Worm (Caenorhabditis elegans) whole organism, young adult: ENCODE measurements around the gene ndx-6.
A peak's percentile ranks its signal among the peaks of the same experiment; 100 is the strongest.

ENCODE experiments used
- B0336.3 ChIP-seq: fragments of 200-800 bp; sonication (Bioruptor generic); IDR thresholded peaks from 2 replicates; pipeline ENCODE4 v1.3.6; 2022; ENCODE audit warnings: missing genetic modification characterization, missing compliant biosample characterization
- C17E4.6 ChIP-seq: fragments of 200-800 bp; sonication (Bioruptor generic); IDR thresholded peaks from 2 replicates; pipeline ENCODE4 v1.3.6; 2022; ENCODE audit warnings: missing genetic modification reagents, missing genetic modification characterization, missing compliant biosample characterization
- F23B12.7 ChIP-seq: sonication (generic microtip); optimal IDR thresholded peaks from 2 replicates; lab custom pipeline; 2017; ENCODE audit warnings: missing genetic modification characterization, mild to moderate bottlenecking, missing compliant biosample characterization, antibody characterized with exemption, moderate library complexity; ENCODE audit not compliant: insufficient read depth
- F33H1.4 ChIP-seq: fragments of 200-800 bp; sonication (Bioruptor generic); IDR thresholded peaks from 2 replicates; pipeline ENCODE4 v1.3.6; 2022; ENCODE audit warnings: missing genetic modification reagents, missing genetic modification characterization, missing compliant biosample characterization
- F55B11.4 ChIP-seq: sonication (generic microtip); optimal IDR thresholded peaks from 2 replicates; lab custom pipeline; 2016; ENCODE audit warnings: missing compliant biosample characterization, missing genetic modification characterization, borderline replicate concordance; ENCODE audit not compliant: insufficient read depth
- F57A8.1 ChIP-seq: fragments of 200-800 bp; sonication (Bioruptor generic); optimal IDR thresholded peaks from 2 replicates; lab custom pipeline; 2018; ENCODE audit warnings: mild to moderate bottlenecking, missing genetic modification characterization, moderate library complexity, missing compliant biosample characterization
- T07F8.4 ChIP-seq: sonication (generic microtip); optimal IDR thresholded peaks from 2 replicates; lab custom pipeline; 2016; ENCODE audit warnings: mild to moderate bottlenecking, missing genetic modification characterization, moderate library complexity, missing compliant biosample characterization
- Y56A3A.18 ChIP-seq: fragments of 200-800 bp; sonication (Bioruptor generic); IDR thresholded peaks from 2 replicates; pipeline ENCODE4 v1.3.6; 2022; ENCODE audit warnings: missing genetic modification reagents, missing genetic modification characterization, missing compliant biosample characterization
- aptf-3 ChIP-seq: fragments of 200-800 bp; sonication (Bioruptor generic); IDR thresholded peaks from 2 replicates; pipeline ENCODE4 v1.3.6; 2022; ENCODE audit warnings: missing genetic modification characterization, missing compliant biosample characterization
- atf-7 ChIP-seq: sonication (generic microtip); optimal IDR thresholded peaks from 2 replicates; lab custom pipeline; 2017; ENCODE audit warnings: mild to moderate bottlenecking, missing genetic modification characterization, missing compliant biosample characterization
- athp-1 ChIP-seq: sonication (generic microtip); optimal IDR thresholded peaks from 2 replicates; lab custom pipeline; 2017; ENCODE audit warnings: mild to moderate bottlenecking, missing genetic modification characterization, missing compliant biosample characterization
- attf-3 ChIP-seq: fragments of 200-800 bp; sonication (Bioruptor generic); conservative IDR thresholded peaks from 2 replicates; pipeline ENCODE4 v1.3.6; 2022; ENCODE audit warnings: missing genetic modification reagents, missing genetic modification characterization, missing compliant biosample characterization
- bed-2 ChIP-seq: fragments of 200-800 bp; sonication (Bioruptor generic); IDR thresholded peaks from 2 replicates; pipeline ENCODE4 v1.3.6; 2022; ENCODE audit warnings: missing genetic modification reagents, missing genetic modification characterization, missing compliant biosample characterization
- cebp-1 ChIP-seq, 2 experiments: fragments of 200-800 bp in 1 of 2; sonication (Bioruptor generic) in 1 of 2; sonication (generic microtip) in 1 of 2; IDR thresholded peaks in 1 of 2; optimal IDR thresholded peaks in 1 of 2; 2 replicates each; pipeline versions ENCODE4 v1.3.6 to Lab custom; 2017 to 2022; ENCODE audit warnings: missing compliant biosample characterization in 2 of 2, missing genetic modification characterization in 2 of 2, mild to moderate bottlenecking in 1 of 2, missing genetic modification reagents in 1 of 2, moderate library complexity in 1 of 2
- cebp-2 ChIP-seq: fragments of 200-800 bp; sonication (Bioruptor generic); IDR thresholded peaks from 2 replicates; pipeline ENCODE4 v1.3.6; 2022; ENCODE audit warnings: missing genetic modification characterization, missing compliant biosample characterization
- ceh-100 ChIP-seq: fragments of 200-800 bp; sonication (Bioruptor generic); IDR thresholded peaks from 2 replicates; pipeline ENCODE4 v1.3.6; 2022; ENCODE audit warnings: missing genetic modification reagents, missing genetic modification characterization, missing compliant biosample characterization
- ceh-27 ChIP-seq: fragments of 200-800 bp; sonication (Bioruptor generic); optimal IDR thresholded peaks from 2 replicates; lab custom pipeline; 2018; ENCODE audit warnings: mild to moderate bottlenecking, missing genetic modification characterization, moderate library complexity, missing compliant biosample characterization
- ceh-40 ChIP-seq: fragments of 200-800 bp; sonication (Bioruptor generic); IDR thresholded peaks from 2 replicates; pipeline ENCODE4 v1.3.6; 2022; ENCODE audit warnings: missing genetic modification characterization, missing compliant biosample characterization
- ceh-58 ChIP-seq: fragments of 200-800 bp; sonication (Bioruptor generic); IDR thresholded peaks from 2 replicates; pipeline ENCODE4 v1.3.6; 2022; ENCODE audit warnings: missing genetic modification characterization, missing compliant biosample characterization
- ceh-79 ChIP-seq: sonication (generic microtip); optimal IDR thresholded peaks from 2 replicates; lab custom pipeline; 2017; ENCODE audit warnings: mild to moderate bottlenecking, missing genetic modification characterization, missing compliant biosample characterization
- egl-18 ChIP-seq: fragments of 200-800 bp; sonication (Bioruptor generic); IDR thresholded peaks from 2 replicates; pipeline ENCODE4 v1.3.6; 2022; ENCODE audit warnings: missing genetic modification reagents, missing genetic modification characterization, missing compliant biosample characterization
- egl-44 ChIP-seq: fragments of 200-800 bp; sonication (Bioruptor generic); IDR thresholded peaks from 2 replicates; pipeline ENCODE4 v1.3.6; 2022; ENCODE audit warnings: missing genetic modification reagents, missing genetic modification characterization, missing compliant biosample characterization
- ets-4 ChIP-seq: fragments of 200-800 bp; sonication (Bioruptor generic); optimal IDR thresholded peaks from 2 replicates; lab custom pipeline; 2018; ENCODE audit warnings: mild to moderate bottlenecking, missing genetic modification characterization, missing compliant biosample characterization
- hrde-1 ChIP-seq: sonication (generic microtip); optimal IDR thresholded peaks from 2 replicates; lab custom pipeline; 2016; ENCODE audit warnings: missing genetic modification characterization, mild to moderate bottlenecking, missing compliant biosample characterization, moderate library complexity, missing genotype, missing genetic modification reagents, borderline replicate concordance
- hsf-1 ChIP-seq: fragments of 200-800 bp; sonication (Bioruptor generic); IDR thresholded peaks from 2 replicates; pipeline ENCODE4 v1.3.6; 2022; ENCODE audit warnings: missing genetic modification reagents, missing genetic modification characterization, missing compliant biosample characterization
- lag-1 ChIP-seq: fragments of 200-800 bp; sonication (Bioruptor generic); IDR thresholded peaks from 2 replicates; pipeline ENCODE4 v1.3.6; 2022; ENCODE audit warnings: missing genetic modification reagents, missing genetic modification characterization, missing compliant biosample characterization
- let-526 ChIP-seq: fragments of 200-800 bp; sonication (Bioruptor generic); IDR thresholded peaks from 2 replicates; pipeline ENCODE4 v1.3.6; 2022; ENCODE audit warnings: missing genetic modification reagents, missing genetic modification characterization, missing compliant biosample characterization
- lin-35 ChIP-seq, 3 experiments: fragments of 150-350 bp in 2 of 3; sonication (generic microtip) in 1 of 3; optimal IDR thresholded peaks; 2 replicates each; lab custom pipeline; 2014 to 2018; ENCODE audit warnings: missing biosample characterization in 3 of 3, missing genetic modification characterization in 3 of 3, missing genetic modification reagents in 3 of 3
- lir-1 ChIP-seq: fragments of 200-800 bp; sonication (Bioruptor generic); conservative IDR thresholded peaks from 2 replicates; pipeline ENCODE4 v1.3.6; 2022; ENCODE audit warnings: missing genetic modification reagents, missing genetic modification characterization, missing compliant biosample characterization
- lsl-1 ChIP-seq: fragments of 200-800 bp; sonication (Bioruptor generic); optimal IDR thresholded peaks from 2 replicates; lab custom pipeline; 2018; ENCODE audit warnings: mild to moderate bottlenecking, missing genetic modification characterization, moderate library complexity, missing compliant biosample characterization
- madf-3 ChIP-seq: fragments of 200-800 bp; sonication (Bioruptor generic); IDR thresholded peaks from 2 replicates; pipeline ENCODE4 v1.3.6; 2022; ENCODE audit warnings: missing genetic modification reagents, missing genetic modification characterization, missing compliant biosample characterization
- madf-8 ChIP-seq: fragments of 200-800 bp; sonication (Bioruptor generic); conservative IDR thresholded peaks from 2 replicates; pipeline ENCODE4 v1.3.6; 2022; ENCODE audit warnings: missing genetic modification reagents, missing genetic modification characterization, missing compliant biosample characterization
- nhr-120 ChIP-seq: fragments of 200-800 bp; sonication (Bioruptor generic); IDR thresholded peaks from 2 replicates; pipeline ENCODE4 v1.3.6; 2022; ENCODE audit warnings: missing genetic modification characterization, missing compliant biosample characterization
- nhr-179 ChIP-seq: sonication (generic microtip); optimal IDR thresholded peaks from 2 replicates; lab custom pipeline; 2016; ENCODE audit warnings: mild to moderate bottlenecking, missing genetic modification characterization, missing compliant biosample characterization
- nhr-80 ChIP-seq: sonication (generic microtip); optimal IDR thresholded peaks from 2 replicates; lab custom pipeline; 2016; ENCODE audit warnings: missing genetic modification characterization, missing compliant biosample characterization
- nhr-90 ChIP-seq: sonication (generic microtip); optimal IDR thresholded peaks from 2 replicates; lab custom pipeline; 2016; ENCODE audit warnings: missing genotype, mild to moderate bottlenecking, missing genetic modification characterization, missing compliant biosample characterization
- rcor-1 ChIP-seq: fragments of 200-800 bp; sonication (Bioruptor generic); IDR thresholded peaks from 2 replicates; pipeline ENCODE4 v1.3.6; 2022; ENCODE audit warnings: missing genetic modification reagents, missing genetic modification characterization, missing compliant biosample characterization
- repo-1 ChIP-seq: sonication (generic microtip); optimal IDR thresholded peaks from 2 replicates; lab custom pipeline; 2017; ENCODE audit warnings: mild to moderate bottlenecking, missing genetic modification characterization, missing compliant biosample characterization
- sdz-38 ChIP-seq: sonication (generic microtip); optimal IDR thresholded peaks from 2 replicates; lab custom pipeline; 2016; ENCODE audit warnings: missing genotype, missing genetic modification characterization, missing compliant biosample characterization
- sea-2 ChIP-seq: fragments of 200-800 bp; sonication (Bioruptor generic); IDR thresholded peaks from 2 replicates; pipeline ENCODE4 v1.3.6; 2022; ENCODE audit warnings: missing genetic modification characterization, missing compliant biosample characterization
- snpc-1.1 ChIP-seq: sonication (generic microtip); optimal IDR thresholded peaks from 2 replicates; lab custom pipeline; 2017; ENCODE audit warnings: missing genetic modification characterization, mild to moderate bottlenecking, missing compliant biosample characterization, antibody characterized with exemption, moderate library complexity, missing genotype, missing genetic modification reagents; ENCODE audit not compliant: insufficient read depth
- snpc-1.3 ChIP-seq: sonication (generic microtip); optimal IDR thresholded peaks from 2 replicates; lab custom pipeline; 2017; ENCODE audit warnings: missing genetic modification characterization, mild to moderate bottlenecking, missing compliant biosample characterization, antibody characterized with exemption, moderate library complexity, missing genotype, missing genetic modification reagents; ENCODE audit not compliant: insufficient read depth
- tbx-9 ChIP-seq: sonication (generic microtip); optimal IDR thresholded peaks from 2 replicates; lab custom pipeline; 2016; ENCODE audit warnings: borderline replicate concordance, missing genetic modification characterization, inconsistent platforms, missing compliant biosample characterization
- unc-130 ChIP-seq: sonication (generic microtip); optimal IDR thresholded peaks from 2 replicates; lab custom pipeline; 2016; ENCODE audit warnings: missing genetic modification reagents, missing genetic modification characterization, missing compliant biosample characterization
- zfh-2 ChIP-seq: fragments of 200-800 bp; sonication (Bioruptor generic); conservative IDR thresholded peaks from 2 replicates; pipeline ENCODE4 v1.3.6; 2022; ENCODE audit warnings: missing genetic modification reagents, missing genetic modification characterization, missing compliant biosample characterization
- zim-3 ChIP-seq: sonication (generic microtip); optimal IDR thresholded peaks from 2 replicates; lab custom pipeline; 2017; ENCODE audit warnings: mild to moderate bottlenecking, missing genetic modification characterization, moderate library complexity, missing compliant biosample characterization
- ztf-6 ChIP-seq: fragments of 200-800 bp; sonication (Bioruptor generic); IDR thresholded peaks from 2 replicates; pipeline ENCODE4 v1.3.6; 2022; ENCODE audit warnings: missing genetic modification reagents, missing genetic modification characterization, missing compliant biosample characterization

The ndx-6 gene

ce11 chrII:5389831-5390323 lies at the start of gene ndx-6 (continued):
- TF ChIP-seq snpc-1.1 (no peak), ets-4 (GFP tag; lab: Kevin White, UChicago) (no peak), ceh-79 (no peak), nhr-179 (no peak), lin-35 (GFP tag; optimal IDR thresholded peaks at IDR 0.05; lab: Kevin White, UChicago) (peak; percentile 63 to 96 (median 83)), Y56A3A.18 (GFP tag; lab: Robert Waterston, UW) (no peak), F57A8.1 (peak; percentile 14), ztf-6 (GFP tag; lab: Robert Waterston, UW) (no peak), sea-2 (GFP tag; lab: Robert Waterston, UW) (no peak), tbx-9 (tag; lab: Kevin White, UChicago) (no peak), rcor-1 (peak; percentile 79), zim-3 (tag; lab: Kevin White, UChicago) (no peak), attf-3 (0 out of 2 replicates have a peak, but pooled peaks have one; percentile 33), cebp-1 (GFP tag; IDR thresholded peaks at IDR 0.05; lab: Robert Waterston, UW) (no peak), cebp-1 (tag; optimal IDR thresholded peaks at IDR 0.05; lab: Kevin White, UChicago) (peak; percentile 65), aptf-3 (GFP tag; lab: Robert Waterston, UW) (no peak), bed-2 (GFP tag; lab: Robert Waterston, UW) (no peak), nhr-120 (no peak), snpc-1.3 (tag; lab: Kevin White, UChicago) (peak; percentile 5), sdz-38 (no peak), nhr-90 (no peak), T07F8.4 (tag; lab: Kevin White, UChicago) (no peak), hrde-1 (tag; lab: Kevin White, UChicago) (no peak), ceh-58 (GFP tag; lab: Robert Waterston, UW) (no peak), lag-1 (GFP tag; lab: Robert Waterston, UW) (no peak), athp-1 (peak; percentile 38), cebp-2 (no peak), let-526 (GFP tag; lab: Robert Waterston, UW) (no peak), ceh-40 (GFP tag; lab: Robert Waterston, UW) (no peak), F55B11.4 (no peak), B0336.3 (0 out of 2 replicates have a peak, but pooled peaks have one; percentile 55), C17E4.6 (no peak), atf-7 (tag; lab: Kevin White, UChicago) (no peak), ceh-27 (GFP tag; lab: Kevin White, UChicago) (peak; percentile 46), madf-3 (peak; percentile 75; the same call in 1 of the 2 replicates), zfh-2 (no peak), lsl-1 (peak; percentile 46), madf-8 (no peak), hsf-1 (GFP tag; lab: Robert Waterston, UW) (peak; percentile 53; the same call in 1 of the 2 replicates), unc-130 (GFP tag; lab: Kevin White, UChicago) (no peak), F23B12.7 (tag; lab: Kevin White, UChicago) (no peak), egl-44 (GFP tag; lab: Robert Waterston, UW) (no peak), F33H1.4 (GFP tag; lab: Robert Waterston, UW) (peak; percentile 58), nhr-80 (tag; lab: Kevin White, UChicago) (peak; percentile 40), egl-18 (GFP tag; lab: Robert Waterston, UW) (no peak), ceh-100 (GFP tag; lab: Robert Waterston, UW) (peak; percentile 60; the same call in 1 of the 2 replicates), lir-1 (GFP tag; lab: Robert Waterston, UW) (no peak), repo-1 (tag; lab: Kevin White, UChicago) (peak; percentile 58)
